Worm (Caenorhabditis elegans) whole organism, midembryonic: Measurements from ENCODE around the gene Y46E12A.3.

ENCODE experiments used
- T22C8.4 ChIP-seq: fragments of 200-800 bp; sonication (Bioruptor generic); IDR thresholded peaks from 2 replicates; pipeline ENCODE4 v1.3.6; 2022; ENCODE audit warnings: missing genetic modification characterization, missing compliant biosample characterization
- flt-1 ChIP-seq: fragments of 200-800 bp; sonication (Bioruptor generic); IDR thresholded peaks from 2 replicates; pipeline ENCODE4 v1.3.6; 2022; ENCODE audit warnings: missing genetic modification characterization, missing compliant biosample characterization
- med-1 ChIP-seq: sonication (generic microtip); optimal IDR thresholded peaks from 2 replicates; lab custom pipeline; 2017; ENCODE audit warnings: missing genetic modification characterization, mild to moderate bottlenecking, missing compliant biosample characterization, antibody characterized with exemption, missing genetic modification reagents; ENCODE audit not compliant: insufficient read depth
- ref-1 ChIP-seq: fragments of 200-800 bp; sonication (Bioruptor generic); conservative IDR thresholded peaks from 2 replicates; pipeline ENCODE4 v1.3.6; 2022; ENCODE audit warnings: missing genetic modification reagents, missing genetic modification characterization, missing compliant biosample characterization

DNA sequence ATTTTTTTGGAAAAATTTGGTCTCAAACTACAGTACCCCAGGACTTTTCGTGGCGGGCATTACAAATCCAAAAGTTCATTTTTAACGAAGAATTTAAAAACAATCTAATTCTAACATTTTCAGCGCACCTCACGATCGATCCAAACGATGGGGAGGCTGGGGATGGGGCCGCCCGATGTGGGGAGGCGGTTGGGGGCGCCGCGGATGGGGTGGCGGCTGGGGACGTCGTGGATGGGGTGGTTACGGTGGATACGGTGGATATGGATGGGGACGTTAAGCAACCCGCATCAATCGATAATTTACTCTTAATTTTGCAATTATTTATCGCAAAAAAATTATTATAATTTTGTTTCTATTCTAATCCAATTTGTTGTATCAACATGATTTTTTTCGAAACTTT lies 9.7 kb upstream of the Y46E12A.3 start:
- TF ChIP-seq flt-1 (GFP tag; lab: Robert Waterston, UW) = no peak
- TF ChIP-seq T22C8.4 (GFP tag; lab: Robert Waterston, UW) = no peak
- TF ChIP-seq med-1 (GFP tag; lab: Kevin White, UChicago) = no peak
- TF ChIP-seq ref-1 = no peak
